Fruit fly (Drosophila melanogaster) whole organism, embryonic: ENCODE measurements around the gene CG3841.

ENCODE experiments used
- CG10431 ChIP-seq: fragments of 200-800 bp; sonication (Bioruptor generic); optimal IDR thresholded peaks from 3 replicates; lab custom pipeline; 2018; ENCODE audit warnings: missing biosample characterization, mild to moderate bottlenecking, missing genetic modification characterization
- CG10979 ChIP-seq: fragments of 200-800 bp; sonication (Bioruptor generic); optimal IDR thresholded peaks from 2 replicates; lab custom pipeline; 2018; ENCODE audit warnings: missing biosample characterization, mild to moderate bottlenecking, missing genetic modification characterization, moderate library complexity
- CG12236 ChIP-seq: fragments of 200-800 bp; sonication (Bioruptor generic); optimal IDR thresholded peaks from 2 replicates; lab custom pipeline; 2016; ENCODE audit warnings: missing biosample characterization, missing genetic modification characterization
- CG12299 ChIP-seq: fragments of 200-800 bp; sonication (Bioruptor generic); optimal IDR thresholded peaks from 2 replicates; lab custom pipeline; 2018; ENCODE audit warnings: missing biosample characterization, mild to moderate bottlenecking, missing genetic modification characterization
- CG12769 ChIP-seq: fragments of 200-800 bp; sonication (Bioruptor generic); optimal IDR thresholded peaks from 2 replicates; lab custom pipeline; 2019; ENCODE audit warnings: missing biosample characterization, mild to moderate bottlenecking, missing genetic modification characterization, moderate library complexity
- CG13894 ChIP-seq: fragments of 200-800 bp; sonication (Bioruptor generic); optimal IDR thresholded peaks from 3 replicates; lab custom pipeline; 2018; ENCODE audit warnings: missing biosample characterization, mild to moderate bottlenecking, missing genetic modification characterization, moderate library complexity
- CG14667 ChIP-seq: fragments of 200-800 bp; sonication (Bioruptor generic); IDR thresholded peaks from 2 replicates; pipeline ENCODE4 v1.3.6; 2022; ENCODE audit warnings: missing biosample characterization, missing genetic modification characterization
- CG15696 ChIP-seq: fragments of 200-800 bp; sonication (Bioruptor generic); optimal IDR thresholded peaks from 2 replicates; lab custom pipeline; 2019; ENCODE audit warnings: missing biosample characterization, mild to moderate bottlenecking, missing genetic modification characterization, moderate library complexity
- CG17359 ChIP-seq: fragments of 200-800 bp; sonication (Bioruptor generic); optimal IDR thresholded peaks from 3 replicates; lab custom pipeline; 2018; ENCODE audit warnings: missing biosample characterization, mild to moderate bottlenecking, missing genetic modification characterization, moderate library complexity
- CG1832 ChIP-seq: fragments of 200-800 bp; sonication (Bioruptor generic); optimal IDR thresholded peaks from 2 replicates; lab custom pipeline; 2017; ENCODE audit warnings: missing biosample characterization, mild to moderate bottlenecking, missing genetic modification characterization, inconsistent platforms
- CG32532 ChIP-seq: fragments of 200-800 bp; sonication (Bioruptor generic); IDR thresholded peaks from 2 replicates; pipeline ENCODE4 v1.3.6; 2022; ENCODE audit warnings: missing biosample characterization, missing genetic modification characterization
- CG34376 ChIP-seq: fragments of 200-800 bp; sonication (Bioruptor generic); optimal IDR thresholded peaks from 2 replicates; lab custom pipeline; 2018; ENCODE audit warnings: missing biosample characterization, mild to moderate bottlenecking, missing genetic modification characterization
- CG4328 ChIP-seq: fragments of 200-800 bp; sonication (Bioruptor generic); optimal IDR thresholded peaks from 3 replicates; lab custom pipeline; 2017; ENCODE audit warnings: missing biosample characterization, missing genetic modification reagents, missing genetic modification characterization
- CG7786 ChIP-seq: fragments of 200-800 bp; sonication (Bioruptor generic); optimal IDR thresholded peaks from 2 replicates; lab custom pipeline; 2016; ENCODE audit warnings: missing biosample characterization, missing genetic modification characterization
- CG8388 ChIP-seq: fragments of 200-800 bp; sonication (Bioruptor generic); optimal IDR thresholded peaks from 2 replicates; lab custom pipeline; 2019; ENCODE audit warnings: missing biosample characterization, mild to moderate bottlenecking, missing genetic modification characterization, moderate library complexity
- CG9727 ChIP-seq: fragments of 200-800 bp; sonication (Bioruptor generic); optimal IDR thresholded peaks from 3 replicates; lab custom pipeline; 2017; ENCODE audit warnings: missing biosample characterization, mild to moderate bottlenecking, missing genetic modification characterization
- CG9797 ChIP-seq: fragments of 200-800 bp; sonication (Bioruptor generic); optimal IDR thresholded peaks from 3 replicates; lab custom pipeline; 2018; ENCODE audit warnings: missing biosample characterization, mild to moderate bottlenecking, missing genetic modification characterization
- Dbx ChIP-seq: fragments of 200-800 bp; sonication (Bioruptor generic); IDR thresholded peaks from 3 replicates; pipeline ENCODE4 v1.3.6; 2022; ENCODE audit warnings: missing biosample characterization, missing genetic modification characterization
- Dek ChIP-seq: fragments of 200-800 bp; sonication (Bioruptor generic); optimal IDR thresholded peaks from 3 replicates; lab custom pipeline; 2019; ENCODE audit warnings: missing biosample characterization, mild to moderate bottlenecking, missing genetic modification characterization, moderate library complexity
- Dfd ChIP-seq, 2 experiments: fragments of >200 bp; optimal IDR thresholded peaks; 2 replicates each; lab custom pipeline; 2017; ENCODE audit warnings: missing biosample characterization in 2 of 2, missing genetic modification characterization in 2 of 2
- Doc2 ChIP-seq: fragments of 200-800 bp; sonication (Bioruptor generic); IDR thresholded peaks from 2 replicates; pipeline ENCODE4 v1.3.6; 2022; ENCODE audit warnings: missing biosample characterization, missing genetic modification characterization
- Drgx ChIP-seq: fragments of 200-800 bp; sonication (Bioruptor generic); IDR thresholded peaks from 2 replicates; pipeline ENCODE4 v1.3.6; 2022; ENCODE audit warnings: missing biosample characterization, missing genetic modification characterization
- E2f1 ChIP-seq: fragments of 200-800 bp; sonication (Bioruptor generic); IDR thresholded peaks from 2 replicates; pipeline ENCODE4 v1.3.6; 2022; ENCODE audit warnings: missing biosample characterization, missing genetic modification characterization
- Fer3 ChIP-seq: fragments of 200-800 bp; sonication (Bioruptor generic); optimal IDR thresholded peaks from 2 replicates; lab custom pipeline; 2018; ENCODE audit warnings: missing biosample characterization, mild to moderate bottlenecking, missing genetic modification characterization, moderate library complexity
- HLH3B ChIP-seq: fragments of 200-800 bp; sonication (Bioruptor generic); IDR thresholded peaks from 2 replicates; pipeline ENCODE4 v1.3.6; 2022; ENCODE audit warnings: missing biosample characterization, missing genetic modification characterization
- Hmx ChIP-seq: fragments of 200-800 bp; sonication (Bioruptor generic); optimal IDR thresholded peaks from 2 replicates; lab custom pipeline; 2016; ENCODE audit warnings: missing biosample characterization, missing genetic modification characterization
- Hr3 ChIP-seq: fragments of 200-800 bp; sonication (Bioruptor generic); optimal IDR thresholded peaks from 3 replicates; lab custom pipeline; 2016; ENCODE audit warnings: missing biosample characterization, missing genetic modification characterization
- Lim3 ChIP-seq: fragments of 200-800 bp; sonication (Bioruptor generic); IDR thresholded peaks from 2 replicates; pipeline ENCODE4 v1.3.6; 2022; ENCODE audit warnings: missing biosample characterization, missing genetic modification characterization
- MTF-1 ChIP-seq: fragments of 200-800 bp; sonication (Bioruptor generic); optimal IDR thresholded peaks from 2 replicates; lab custom pipeline; 2018; ENCODE audit warnings: missing biosample characterization, mild to moderate bottlenecking, missing genetic modification characterization, borderline replicate concordance
- Max ChIP-seq: fragments of 200-800 bp; sonication (Bioruptor generic); optimal IDR thresholded peaks from 2 replicates; lab custom pipeline; 2016; ENCODE audit warnings: missing biosample characterization, mild to moderate bottlenecking, missing genetic modification characterization
- Nf-YB ChIP-seq: fragments of 200-800 bp; sonication (Bioruptor generic); optimal IDR thresholded peaks from 3 replicates; lab custom pipeline; 2019; ENCODE audit warnings: missing biosample characterization, mild to moderate bottlenecking, missing genetic modification characterization, moderate library complexity
- Pdp1 ChIP-seq, 2 experiments: fragments of 200-800 bp; sonication (Bioruptor generic); optimal IDR thresholded peaks; 3 replicates each; lab custom pipeline; 2016; ENCODE audit warnings: missing biosample characterization in 2 of 2, missing genetic modification characterization in 2 of 2, mild to moderate bottlenecking in 1 of 2, moderate library complexity in 1 of 2
- Poxn ChIP-seq: fragments of 200-800 bp; sonication (Bioruptor generic); IDR thresholded peaks from 2 replicates; pipeline ENCODE4 v1.3.6; 2022; ENCODE audit warnings: missing biosample characterization, missing genetic modification characterization
- Sry-β ChIP-seq: fragments of 200-800 bp; sonication (Bioruptor generic); optimal IDR thresholded peaks from 2 replicates; lab custom pipeline; 2018; ENCODE audit warnings: missing biosample characterization, mild to moderate bottlenecking, missing genetic modification characterization, moderate library complexity
- az2 ChIP-seq: fragments of 200-800 bp; sonication (Bioruptor generic); optimal IDR thresholded peaks from 3 replicates; lab custom pipeline; 2016; ENCODE audit warnings: missing biosample characterization, missing genetic modification characterization
- bab2 ChIP-seq: fragments of 200-800 bp; sonication (Bioruptor generic); optimal IDR thresholded peaks from 2 replicates; lab custom pipeline; 2016; ENCODE audit warnings: missing biosample characterization, missing genetic modification characterization
- bsh ChIP-seq, 2 experiments: fragments of 200-800 bp; sonication (Bioruptor generic); optimal IDR thresholded peaks; 2 replicates each; lab custom pipeline; 2017 to 2018; ENCODE audit warnings: mild to moderate bottlenecking in 2 of 2, missing biosample characterization in 2 of 2, missing genetic modification characterization in 2 of 2, moderate library complexity in 1 of 2
- dmrt11E ChIP-seq: fragments of 200-800 bp; sonication (Bioruptor generic); optimal IDR thresholded peaks from 3 replicates; lab custom pipeline; 2018; ENCODE audit warnings: missing biosample characterization, mild to moderate bottlenecking, missing genetic modification characterization, moderate library complexity
- grau ChIP-seq: fragments of 200-800 bp; optimal IDR thresholded peaks from 3 replicates; lab custom pipeline; 2019; ENCODE audit warnings: missing biosample characterization, mild to moderate bottlenecking, missing genetic modification characterization, moderate library complexity
- hkb ChIP-seq, 2 experiments: fragments of 200-800 bp in 1 of 2; fragments of >200 bp in 1 of 2; sonication (Bioruptor generic) in 1 of 2; IDR thresholded peaks in 1 of 2; optimal IDR thresholded peaks in 1 of 2; 2 replicates each; pipeline versions ENCODE4 v1.3.6 to Lab custom; 2017 to 2022; ENCODE audit warnings: missing biosample characterization in 1 of 2, missing genetic modification characterization in 1 of 2
- kah ChIP-seq: fragments of 200-800 bp; sonication (Bioruptor generic); optimal IDR thresholded peaks from 2 replicates; lab custom pipeline; 2018; ENCODE audit warnings: missing biosample characterization, mild to moderate bottlenecking, missing genetic modification characterization
- kay ChIP-seq: fragments of 200-800 bp; sonication (Bioruptor generic); optimal IDR thresholded peaks from 2 replicates; lab custom pipeline; 2016; ENCODE audit warnings: missing biosample characterization, missing genetic modification characterization
- ken ChIP-seq: fragments of 200-800 bp; sonication (Bioruptor generic); IDR thresholded peaks from 3 replicates; pipeline ENCODE4 v1.3.6; 2022; ENCODE audit warnings: missing biosample characterization, missing genetic modification characterization
- lola ChIP-seq, 3 experiments: fragments of >200 bp in 2 of 3; fragments of 200-800 bp in 1 of 3; sonication (Bioruptor generic) in 1 of 3; optimal IDR thresholded peaks; 2 replicates each; lab custom pipeline; 2017 to 2019; ENCODE audit warnings: missing biosample characterization in 3 of 3, missing genetic modification characterization in 3 of 3, mild to moderate bottlenecking in 1 of 3, moderate library complexity in 1 of 3
- maf-S ChIP-seq: fragments of 200-800 bp; sonication (Bioruptor generic); optimal IDR thresholded peaks from 2 replicates; lab custom pipeline; 2016; ENCODE audit warnings: missing biosample characterization, missing genetic modification characterization
- mam ChIP-seq: fragments of 200-800 bp; sonication (Bioruptor generic); optimal IDR thresholded peaks from 3 replicates; lab custom pipeline; 2016; ENCODE audit warnings: missing biosample characterization, missing genetic modification characterization
- schlank ChIP-seq: fragments of 200-800 bp; sonication (Bioruptor generic); optimal IDR thresholded peaks from 2 replicates; lab custom pipeline; 2018; ENCODE audit warnings: missing biosample characterization, mild to moderate bottlenecking, missing genetic modification characterization
- sug ChIP-seq: fragments of 200-800 bp; optimal IDR thresholded peaks from 2 replicates; lab custom pipeline; 2019; ENCODE audit warnings: missing biosample characterization, mild to moderate bottlenecking, missing genetic modification characterization, moderate library complexity
- tap ChIP-seq: fragments of 200-800 bp; optimal IDR thresholded peaks from 3 replicates; lab custom pipeline; 2019; ENCODE audit warnings: missing biosample characterization, mild to moderate bottlenecking, missing genetic modification characterization, moderate library complexity
- vvl ChIP-seq: fragments of 200-800 bp; sonication (Bioruptor generic); IDR thresholded peaks from 2 replicates; pipeline ENCODE4 v1.3.6; 2022; ENCODE audit warnings: missing biosample characterization, missing genetic modification characterization

The CG3841 gene

dm6 chr2L:9613922-9614321 lies 24.6 kb downstream of the CG3841 start (continued):
- TF ChIP-seq CG32532 (peak; percentile 12; the same call in 1 of the 2 replicates), Doc2 (GFP tag; lab: Robert Waterston, UW) (no peak), Dbx (GFP tag; lab: Robert Waterston, UW) (peak; percentile 23; the same call in 1 of the 3 replicates), CG8388 (GFP tag; lab: Kevin White, UChicago) (peak; percentile 12), mam (GFP tag; lab: Kevin White, UChicago) (peak; percentile 22), az2 (GFP tag; lab: Kevin White, UChicago) (peak; percentile 23), E2f1 (GFP tag; lab: Robert Waterston, UW) (0 out of 2 replicates have a peak, but pooled peaks have one; percentile 19), Poxn (GFP tag; lab: Robert Waterston, UW) (no peak), Nf-YB (GFP tag; lab: Kevin White, UChicago) (no peak), grau (tag; lab: Kevin White, UChicago) (peak; percentile 24), CG15696 (tag; lab: Kevin White, UChicago) (peak; percentile 3), CG9797 (GFP tag; lab: Kevin White, UChicago) (no peak), MTF-1 (peak; percentile 8), hkb (optimal IDR thresholded peaks at IDR 0.05; lab: Kevin White, UChicago) (no peak), hkb (GFP tag; IDR thresholded peaks at IDR 0.05; lab: Robert Waterston, UW) (no peak; the same call in 1 of the 2 replicates), Max (GFP tag; lab: Kevin White, UChicago) (peak; percentile 18), CG14667 (GFP tag; lab: Robert Waterston, UW) (no peak), CG17359 (tag; lab: Kevin White, UChicago) (peak; percentile 40), bsh (GFP tag; optimal IDR thresholded peaks at IDR 0.05; lab: Kevin White, UChicago) (peak in 1 of 2 experiments; percentile 64), tap (peak; percentile 31), maf-S (GFP tag; lab: Kevin White, UChicago) (no peak), Dek (tag; lab: Kevin White, UChicago) (no peak), ken (GFP tag; lab: Robert Waterston, UW) (no peak), lola (GFP tag; optimal IDR thresholded peaks at IDR 0.05; lab: Kevin White, UChicago) (peak in 1 of 3 experiments; percentile 20), CG12769 (tag; lab: Kevin White, UChicago) (peak; percentile 56), CG7786 (GFP tag; lab: Kevin White, UChicago) (no peak), CG12236 (no peak), Hmx (GFP tag; lab: Kevin White, UChicago) (no peak), vvl (GFP tag; lab: Robert Waterston, UW) (peak; percentile 43), CG10431 (GFP tag; lab: Kevin White, UChicago) (no peak), Dfd (GFP tag; optimal IDR thresholded peaks at IDR 0.05; lab: Kevin White, UChicago) (no peak), CG13894 (tag; lab: Kevin White, UChicago) (peak; percentile 56), CG1832 (GFP tag; lab: Kevin White, UChicago) (no peak), CG10979 (peak; percentile 33), kah (GFP tag; lab: Kevin White, UChicago) (peak; percentile 3), schlank (tag; lab: Kevin White, UChicago) (no peak), CG4328 (GFP tag; lab: Kevin White, UChicago) (no peak), HLH3B (peak; percentile 17; the same call in 1 of the 2 replicates), CG12299 (tag; lab: Kevin White, UChicago) (no peak), Drgx (GFP tag; lab: Robert Waterston, UW) (peak; percentile 46), bab2 (GFP tag; lab: Kevin White, UChicago) (peak; percentile 18), Hr3 (GFP tag; lab: Kevin White, UChicago) (no peak), CG9727 (GFP tag; lab: Kevin White, UChicago) (peak; percentile 15), dmrt11E (peak; percentile 38), Sry-β (GFP tag; lab: Kevin White, UChicago) (peak; percentile 13), Lim3 (GFP tag; lab: Robert Waterston, UW) (no peak), Pdp1 (GFP tag; optimal IDR thresholded peaks at IDR 0.05; lab: Kevin White, UChicago) (peak in 1 of 2 experiments; percentile 58), CG34376 (GFP tag; lab: Kevin White, UChicago) (no peak), Fer3 (tag; lab: Kevin White, UChicago) (peak; percentile 39), kay (peak; percentile 21), sug (peak; percentile 14)
